Worm (Caenorhabditis elegans) whole organism, young adult: ENCODE measurements around the gene W03G11.3.

Source experiments
- B0336.3 ChIP-seq: fragments of 200-800 bp; sonication (Bioruptor generic); IDR thresholded peaks from 2 replicates; pipeline ENCODE4 v1.3.6; 2022; ENCODE audit warnings: missing genetic modification characterization, missing compliant biosample characterization
- C17E4.6 ChIP-seq: fragments of 200-800 bp; sonication (Bioruptor generic); IDR thresholded peaks from 2 replicates; pipeline ENCODE4 v1.3.6; 2022; ENCODE audit warnings: missing genetic modification reagents, missing genetic modification characterization, missing compliant biosample characterization
- F23B12.7 ChIP-seq: sonication (generic microtip); optimal IDR thresholded peaks from 2 replicates; lab custom pipeline; 2017; ENCODE audit warnings: missing genetic modification characterization, mild to moderate bottlenecking, missing compliant biosample characterization, antibody characterized with exemption, moderate library complexity; ENCODE audit not compliant: insufficient read depth
- F55B11.4 ChIP-seq: sonication (generic microtip); optimal IDR thresholded peaks from 2 replicates; lab custom pipeline; 2016; ENCODE audit warnings: missing compliant biosample characterization, missing genetic modification characterization, borderline replicate concordance; ENCODE audit not compliant: insufficient read depth
- F57A8.1 ChIP-seq: fragments of 200-800 bp; sonication (Bioruptor generic); optimal IDR thresholded peaks from 2 replicates; lab custom pipeline; 2018; ENCODE audit warnings: mild to moderate bottlenecking, missing genetic modification characterization, moderate library complexity, missing compliant biosample characterization
- T07F8.4 ChIP-seq: sonication (generic microtip); optimal IDR thresholded peaks from 2 replicates; lab custom pipeline; 2016; ENCODE audit warnings: mild to moderate bottlenecking, missing genetic modification characterization, moderate library complexity, missing compliant biosample characterization
- Y67H2A.10 ChIP-seq: fragments of 200-800 bp; sonication (Bioruptor generic); conservative IDR thresholded peaks from 2 replicates; pipeline ENCODE4 v1.3.6; 2022; ENCODE audit warnings: missing genetic modification reagents, missing genetic modification characterization, missing compliant biosample characterization
- Y95B8A.8 ChIP-seq: fragments of 200-800 bp; sonication (Bioruptor generic); IDR thresholded peaks from 2 replicates; pipeline ENCODE4 v1.3.6; 2022; ENCODE audit warnings: missing genetic modification reagents, missing genetic modification characterization, missing compliant biosample characterization
- ama-1 ChIP-seq, 3 experiments: fragments of 150-350 bp in 1 of 3; sonication (generic microtip) in 2 of 3; optimal IDR thresholded peaks; 2 replicates each; lab custom pipeline; 2014 to 2018; ENCODE audit warnings: missing biosample characterization in 2 of 3, missing genetic modification characterization in 2 of 3, missing genetic modification reagents in 2 of 3
- atf-7 ChIP-seq: sonication (generic microtip); optimal IDR thresholded peaks from 2 replicates; lab custom pipeline; 2017; ENCODE audit warnings: mild to moderate bottlenecking, missing genetic modification characterization, missing compliant biosample characterization
- ccch-3 ChIP-seq: fragments of 200-800 bp; sonication (Bioruptor generic); optimal IDR thresholded peaks from 2 replicates; lab custom pipeline; 2018; ENCODE audit warnings: mild to moderate bottlenecking, missing genetic modification characterization, missing compliant biosample characterization
- ceh-100 ChIP-seq: fragments of 200-800 bp; sonication (Bioruptor generic); IDR thresholded peaks from 2 replicates; pipeline ENCODE4 v1.3.6; 2022; ENCODE audit warnings: missing genetic modification reagents, missing genetic modification characterization, missing compliant biosample characterization
- ceh-27 ChIP-seq: fragments of 200-800 bp; sonication (Bioruptor generic); optimal IDR thresholded peaks from 2 replicates; lab custom pipeline; 2018; ENCODE audit warnings: mild to moderate bottlenecking, missing genetic modification characterization, moderate library complexity, missing compliant biosample characterization
- ceh-79 ChIP-seq: sonication (generic microtip); optimal IDR thresholded peaks from 2 replicates; lab custom pipeline; 2017; ENCODE audit warnings: mild to moderate bottlenecking, missing genetic modification characterization, missing compliant biosample characterization
- egrh-3 ChIP-seq: fragments of 200-800 bp; sonication (Bioruptor generic); IDR thresholded peaks from 2 replicates; pipeline ENCODE4 v1.3.6; 2022; ENCODE audit warnings: missing genetic modification reagents, missing genetic modification characterization, missing compliant biosample characterization
- fkh-3 ChIP-seq: sonication (generic microtip); optimal IDR thresholded peaks from 2 replicates; lab custom pipeline; 2016; ENCODE audit warnings: mild to moderate bottlenecking, missing genetic modification characterization, missing compliant biosample characterization
- hmg-1.2 ChIP-seq: fragments of 200-800 bp; sonication (Bioruptor generic); IDR thresholded peaks from 2 replicates; pipeline ENCODE4 v1.3.6; 2022; ENCODE audit warnings: missing genetic modification reagents, missing genetic modification characterization, missing compliant biosample characterization
- let-526 ChIP-seq: fragments of 200-800 bp; sonication (Bioruptor generic); IDR thresholded peaks from 2 replicates; pipeline ENCODE4 v1.3.6; 2022; ENCODE audit warnings: missing genetic modification reagents, missing genetic modification characterization, missing compliant biosample characterization
- lin-35 ChIP-seq, 3 experiments: fragments of 150-350 bp in 2 of 3; sonication (generic microtip) in 1 of 3; optimal IDR thresholded peaks; 2 replicates each; lab custom pipeline; 2014 to 2018; ENCODE audit warnings: missing biosample characterization in 3 of 3, missing genetic modification characterization in 3 of 3, missing genetic modification reagents in 3 of 3
- mcd-1 ChIP-seq: fragments of 200-800 bp; sonication (Bioruptor generic); IDR thresholded peaks from 2 replicates; pipeline ENCODE4 v1.3.6; 2022; ENCODE audit warnings: missing genetic modification reagents, missing genetic modification characterization, missing compliant biosample characterization
- mel-28 ChIP-seq: sonication (generic microtip); optimal IDR thresholded peaks from 2 replicates; lab custom pipeline; 2016; ENCODE audit warnings: borderline replicate concordance, mild to moderate bottlenecking, missing genetic modification characterization, missing compliant biosample characterization
- mes-4 ChIP-seq: sonication (generic microtip); optimal IDR thresholded peaks from 2 replicates; lab custom pipeline; 2016; ENCODE audit warnings: missing genotype, missing genetic modification characterization, missing compliant biosample characterization
- nfya-2 ChIP-seq: fragments of 200-800 bp; sonication (Bioruptor generic); IDR thresholded peaks from 2 replicates; pipeline ENCODE4 v1.3.6; 2022; ENCODE audit warnings: missing genetic modification reagents, missing genetic modification characterization, missing compliant biosample characterization
- nfyb-1 ChIP-seq: fragments of 200-800 bp; sonication (Bioruptor generic); IDR thresholded peaks from 2 replicates; pipeline ENCODE4 v1.3.6; 2022; ENCODE audit warnings: missing genetic modification reagents, missing genetic modification characterization, missing compliant biosample characterization
- nhr-120 ChIP-seq: fragments of 200-800 bp; sonication (Bioruptor generic); IDR thresholded peaks from 2 replicates; pipeline ENCODE4 v1.3.6; 2022; ENCODE audit warnings: missing genetic modification characterization, missing compliant biosample characterization
- nhr-80 ChIP-seq: sonication (generic microtip); optimal IDR thresholded peaks from 2 replicates; lab custom pipeline; 2016; ENCODE audit warnings: missing genetic modification characterization, missing compliant biosample characterization
- sdz-38 ChIP-seq: sonication (generic microtip); optimal IDR thresholded peaks from 2 replicates; lab custom pipeline; 2016; ENCODE audit warnings: missing genotype, missing genetic modification characterization, missing compliant biosample characterization
- sptf-2 ChIP-seq: fragments of 200-800 bp; sonication (Bioruptor generic); optimal IDR thresholded peaks from 2 replicates; lab custom pipeline; 2018; ENCODE audit warnings: mild to moderate bottlenecking, missing genetic modification characterization, missing compliant biosample characterization
- unc-62 ChIP-seq: fragments of 150-350 bp; optimal IDR thresholded peaks from 2 replicates; lab custom pipeline; 2014; ENCODE audit warnings: missing biosample characterization, missing genetic modification reagents, missing genetic modification characterization
- ztf-25 ChIP-seq: fragments of 200-800 bp; sonication (Bioruptor generic); IDR thresholded peaks from 2 replicates; pipeline ENCODE4 v1.3.6; 2022; ENCODE audit warnings: missing genetic modification reagents, missing genetic modification characterization, missing compliant biosample characterization
- ztf-3 ChIP-seq: fragments of 200-800 bp; sonication (Bioruptor generic); optimal IDR thresholded peaks from 2 replicates; lab custom pipeline; 2018; ENCODE audit warnings: mild to moderate bottlenecking, missing genetic modification characterization, missing compliant biosample characterization

The W03G11.3 gene

ce11 chrX:12103712-12104111 lies at the start of gene W03G11.3:
Gene W03G11.3 (minus strand): TSS chrX:12103812.
- no peak for TF ChIP-seq ama-1 (optimal IDR thresholded peaks at IDR 0.05; lab: Kevin White, UChicago)
- TF ChIP-seq ama-1 (GFP tag; optimal IDR thresholded peaks at IDR 0.05; lab: Kevin White, UChicago), result no peak
- TF ChIP-seq F57A8.1 (GFP tag; lab: Kevin White, UChicago), result no peak
- TF ChIP-seq ztf-3 (GFP tag; lab: Kevin White, UChicago), result no peak

ce11 chrX:12149638-12150137 lies 46.1 kb upstream of the W03G11.3 start, which contains the start of gene znf-474:
Gene znf-474 (plus strand): TSS chrX:12149924.
- TF ChIP-seq ceh-100 (GFP tag; lab: Robert Waterston, UW) (no peak), nhr-120 (GFP tag; lab: Robert Waterston, UW) (no peak), unc-62 (GFP tag; lab: Kevin White, UChicago) (no peak), sdz-38 (no peak), ztf-25 (GFP tag; lab: Robert Waterston, UW) (no peak), hmg-1.2 (no peak), atf-7 (tag; lab: Kevin White, UChicago) (no peak), mel-28 (tag; lab: Kevin White, UChicago) (no peak), ceh-79 (no peak), nfyb-1 (GFP tag; lab: Robert Waterston, UW) (no peak), mes-4 (tag; lab: Kevin White, UChicago) (no peak), F23B12.7 (tag; lab: Kevin White, UChicago) (no peak), F55B11.4 (tag; lab: Kevin White, UChicago) (no peak)

- TF ChIP-seq Y67H2A.10 (GFP tag; lab: Robert Waterston, UW) (no peak), fkh-3 (tag; lab: Kevin White, UChicago) (no peak), nhr-80 (tag; lab: Kevin White, UChicago) (peak; percentile 63)
Measured at ce11 chrX:12146453-12147085, 43.0 kb upstream of the W03G11.3 start, which contains the start of gene pycr-1. Gene pycr-1 (plus strand): TSS chrX:12146832.

ce11 chrX:12145919-12146318 lies 42.3 kb upstream of the W03G11.3 start:
- TF ChIP-seq lin-35 (GFP tag; optimal IDR thresholded peaks at IDR 0.05; lab: Kevin White, UChicago) (no peak), C17E4.6 (GFP tag; lab: Robert Waterston, UW) (no peak), mcd-1 (GFP tag; lab: Robert Waterston, UW) (no peak), atf-7 (tag; lab: Kevin White, UChicago) (no peak), egrh-3 (GFP tag; lab: Robert Waterston, UW) (no peak), Y95B8A.8 (GFP tag; lab: Robert Waterston, UW) (no peak), F23B12.7 (tag; lab: Kevin White, UChicago) (no peak), ceh-27 (GFP tag; lab: Kevin White, UChicago) (no peak), B0336.3 (GFP tag; lab: Robert Waterston, UW) (no peak), nfya-2 (no peak), sptf-2 (GFP tag; lab: Kevin White, UChicago) (no peak), T07F8.4 (tag; lab: Kevin White, UChicago) (no peak), let-526 (GFP tag; lab: Robert Waterston, UW) (no peak), ccch-3 (no peak)
